Worm (Caenorhabditis elegans) whole organism, young adult: ENCODE results near the gene rfl-1.

Experiments used
- B0261.1 ChIP-seq: sonication (generic microtip); optimal IDR thresholded peaks from 2 replicates; lab custom pipeline; 2016; ENCODE audit warnings: mild to moderate bottlenecking, missing genetic modification characterization, moderate library complexity, missing compliant biosample characterization
- D2030.7 ChIP-seq: fragments of 200-800 bp; sonication (Bioruptor generic); IDR thresholded peaks from 2 replicates; pipeline ENCODE4 v1.3.6; 2022; ENCODE audit warnings: missing genetic modification reagents, missing genetic modification characterization, missing compliant biosample characterization
- F10E7.11 ChIP-seq: sonication (generic microtip); optimal IDR thresholded peaks from 2 replicates; lab custom pipeline; 2017; ENCODE audit warnings: mild to moderate bottlenecking, missing genetic modification characterization, moderate library complexity, missing compliant biosample characterization
- F23B12.7 ChIP-seq: sonication (generic microtip); optimal IDR thresholded peaks from 2 replicates; lab custom pipeline; 2017; ENCODE audit warnings: missing genetic modification characterization, mild to moderate bottlenecking, missing compliant biosample characterization, antibody characterized with exemption, moderate library complexity; ENCODE audit not compliant: insufficient read depth
- F39B2.1 ChIP-seq: fragments of 200-800 bp; sonication (Bioruptor generic); IDR thresholded peaks from 2 replicates; pipeline ENCODE4 v1.3.6; 2022; ENCODE audit warnings: missing genetic modification reagents, missing genetic modification characterization, missing compliant biosample characterization
- F55B11.4 ChIP-seq: sonication (generic microtip); optimal IDR thresholded peaks from 2 replicates; lab custom pipeline; 2016; ENCODE audit warnings: missing compliant biosample characterization, missing genetic modification characterization, borderline replicate concordance; ENCODE audit not compliant: insufficient read depth
- F57A8.1 ChIP-seq: fragments of 200-800 bp; sonication (Bioruptor generic); optimal IDR thresholded peaks from 2 replicates; lab custom pipeline; 2018; ENCODE audit warnings: mild to moderate bottlenecking, missing genetic modification characterization, moderate library complexity, missing compliant biosample characterization
- K11D2.4 ChIP-seq: fragments of 200-800 bp; sonication (Bioruptor generic); IDR thresholded peaks from 2 replicates; pipeline ENCODE4 v1.3.6; 2022; ENCODE audit warnings: missing genetic modification reagents, missing genetic modification characterization, missing compliant biosample characterization
- T26A5.8 ChIP-seq: sonication (generic microtip); optimal IDR thresholded peaks from 2 replicates; lab custom pipeline; 2016; ENCODE audit warnings: missing genetic modification characterization, missing compliant biosample characterization
- Y53G8AR.9 ChIP-seq: fragments of 200-800 bp; sonication (Bioruptor generic); conservative IDR thresholded peaks from 2 replicates; pipeline ENCODE4 v1.3.6; 2022; ENCODE audit warnings: missing genetic modification reagents, missing genetic modification characterization, missing compliant biosample characterization
- Y56A3A.18 ChIP-seq: fragments of 200-800 bp; sonication (Bioruptor generic); IDR thresholded peaks from 2 replicates; pipeline ENCODE4 v1.3.6; 2022; ENCODE audit warnings: missing genetic modification reagents, missing genetic modification characterization, missing compliant biosample characterization
- Y67H2A.10 ChIP-seq: fragments of 200-800 bp; sonication (Bioruptor generic); conservative IDR thresholded peaks from 2 replicates; pipeline ENCODE4 v1.3.6; 2022; ENCODE audit warnings: missing genetic modification reagents, missing genetic modification characterization, missing compliant biosample characterization
- atf-7 ChIP-seq: sonication (generic microtip); optimal IDR thresholded peaks from 2 replicates; lab custom pipeline; 2017; ENCODE audit warnings: mild to moderate bottlenecking, missing genetic modification characterization, missing compliant biosample characterization
- athp-1 ChIP-seq: sonication (generic microtip); optimal IDR thresholded peaks from 2 replicates; lab custom pipeline; 2017; ENCODE audit warnings: mild to moderate bottlenecking, missing genetic modification characterization, missing compliant biosample characterization
- attf-6 ChIP-seq: fragments of 200-800 bp; sonication (Bioruptor generic); IDR thresholded peaks from 2 replicates; pipeline ENCODE4 v1.3.6; 2022; ENCODE audit warnings: missing genetic modification reagents, missing genetic modification characterization, missing compliant biosample characterization
- bed-2 ChIP-seq: fragments of 200-800 bp; sonication (Bioruptor generic); IDR thresholded peaks from 2 replicates; pipeline ENCODE4 v1.3.6; 2022; ENCODE audit warnings: missing genetic modification reagents, missing genetic modification characterization, missing compliant biosample characterization
- ccch-3 ChIP-seq: fragments of 200-800 bp; sonication (Bioruptor generic); optimal IDR thresholded peaks from 2 replicates; lab custom pipeline; 2018; ENCODE audit warnings: mild to moderate bottlenecking, missing genetic modification characterization, missing compliant biosample characterization
- cebp-1 ChIP-seq, 2 experiments: fragments of 200-800 bp in 1 of 2; sonication (Bioruptor generic) in 1 of 2; sonication (generic microtip) in 1 of 2; IDR thresholded peaks in 1 of 2; optimal IDR thresholded peaks in 1 of 2; 2 replicates each; pipeline versions ENCODE4 v1.3.6 to Lab custom; 2017 to 2022; ENCODE audit warnings: missing compliant biosample characterization in 2 of 2, missing genetic modification characterization in 2 of 2, mild to moderate bottlenecking in 1 of 2, missing genetic modification reagents in 1 of 2, moderate library complexity in 1 of 2
- gei-17 ChIP-seq: fragments of 200-800 bp; sonication (Bioruptor generic); optimal IDR thresholded peaks from 2 replicates; lab custom pipeline; 2018; ENCODE audit warnings: mild to moderate bottlenecking, missing genetic modification characterization, missing compliant biosample characterization
- hlh-12 ChIP-seq: sonication (generic microtip); optimal IDR thresholded peaks from 2 replicates; lab custom pipeline; 2016; ENCODE audit warnings: missing genetic modification characterization, missing compliant biosample characterization
- hrde-1 ChIP-seq: sonication (generic microtip); optimal IDR thresholded peaks from 2 replicates; lab custom pipeline; 2016; ENCODE audit warnings: missing genetic modification characterization, mild to moderate bottlenecking, missing compliant biosample characterization, moderate library complexity, missing genotype, missing genetic modification reagents, borderline replicate concordance
- lag-1 ChIP-seq: fragments of 200-800 bp; sonication (Bioruptor generic); IDR thresholded peaks from 2 replicates; pipeline ENCODE4 v1.3.6; 2022; ENCODE audit warnings: missing genetic modification reagents, missing genetic modification characterization, missing compliant biosample characterization
- lin-26 ChIP-seq: fragments of 200-800 bp; sonication (Bioruptor generic); IDR thresholded peaks from 2 replicates; pipeline ENCODE4 v1.3.6; 2022; ENCODE audit warnings: missing genetic modification reagents, missing genetic modification characterization, missing compliant biosample characterization
- lsl-1 ChIP-seq: fragments of 200-800 bp; sonication (Bioruptor generic); optimal IDR thresholded peaks from 2 replicates; lab custom pipeline; 2018; ENCODE audit warnings: mild to moderate bottlenecking, missing genetic modification characterization, moderate library complexity, missing compliant biosample characterization
- lsy-27 ChIP-seq: sonication (generic microtip); optimal IDR thresholded peaks from 2 replicates; lab custom pipeline; 2017; ENCODE audit warnings: missing genetic modification characterization, mild to moderate bottlenecking, missing compliant biosample characterization, antibody characterized with exemption, missing genotype, borderline replicate concordance; ENCODE audit not compliant: insufficient read depth
- mel-28 ChIP-seq: sonication (generic microtip); optimal IDR thresholded peaks from 2 replicates; lab custom pipeline; 2016; ENCODE audit warnings: borderline replicate concordance, mild to moderate bottlenecking, missing genetic modification characterization, missing compliant biosample characterization
- nhr-179 ChIP-seq: sonication (generic microtip); optimal IDR thresholded peaks from 2 replicates; lab custom pipeline; 2016; ENCODE audit warnings: mild to moderate bottlenecking, missing genetic modification characterization, missing compliant biosample characterization
- nhr-27 ChIP-seq: fragments of 200-800 bp; sonication (Bioruptor generic); optimal IDR thresholded peaks from 2 replicates; lab custom pipeline; 2018; ENCODE audit warnings: mild to moderate bottlenecking, missing genetic modification characterization, moderate library complexity, missing compliant biosample characterization
- nhr-80 ChIP-seq: sonication (generic microtip); optimal IDR thresholded peaks from 2 replicates; lab custom pipeline; 2016; ENCODE audit warnings: missing genetic modification characterization, missing compliant biosample characterization
- nhr-90 ChIP-seq: sonication (generic microtip); optimal IDR thresholded peaks from 2 replicates; lab custom pipeline; 2016; ENCODE audit warnings: missing genotype, mild to moderate bottlenecking, missing genetic modification characterization, missing compliant biosample characterization
- repo-1 ChIP-seq: sonication (generic microtip); optimal IDR thresholded peaks from 2 replicates; lab custom pipeline; 2017; ENCODE audit warnings: mild to moderate bottlenecking, missing genetic modification characterization, missing compliant biosample characterization
- snpc-1.1 ChIP-seq: sonication (generic microtip); optimal IDR thresholded peaks from 2 replicates; lab custom pipeline; 2017; ENCODE audit warnings: missing genetic modification characterization, mild to moderate bottlenecking, missing compliant biosample characterization, antibody characterized with exemption, moderate library complexity, missing genotype, missing genetic modification reagents; ENCODE audit not compliant: insufficient read depth
- snpc-3.4 ChIP-seq: sonication (generic microtip); optimal IDR thresholded peaks from 2 replicates; lab custom pipeline; 2017; ENCODE audit warnings: missing genetic modification characterization, mild to moderate bottlenecking, missing compliant biosample characterization, antibody characterized with exemption, moderate library complexity, missing genotype, missing genetic modification reagents
- unc-130 ChIP-seq: sonication (generic microtip); optimal IDR thresholded peaks from 2 replicates; lab custom pipeline; 2016; ENCODE audit warnings: missing genetic modification reagents, missing genetic modification characterization, missing compliant biosample characterization
- unc-62 ChIP-seq: fragments of 150-350 bp; optimal IDR thresholded peaks from 2 replicates; lab custom pipeline; 2014; ENCODE audit warnings: missing biosample characterization, missing genetic modification reagents, missing genetic modification characterization
- xnd-1 ChIP-seq: sonication (generic microtip); optimal IDR thresholded peaks from 2 replicates; lab custom pipeline; 2016; ENCODE audit warnings: missing genotype, missing genetic modification reagents, missing genetic modification characterization, missing compliant biosample characterization
- zfh-2 ChIP-seq: fragments of 200-800 bp; sonication (Bioruptor generic); conservative IDR thresholded peaks from 2 replicates; pipeline ENCODE4 v1.3.6; 2022; ENCODE audit warnings: missing genetic modification reagents, missing genetic modification characterization, missing compliant biosample characterization
- zim-3 ChIP-seq: sonication (generic microtip); optimal IDR thresholded peaks from 2 replicates; lab custom pipeline; 2017; ENCODE audit warnings: mild to moderate bottlenecking, missing genetic modification characterization, moderate library complexity, missing compliant biosample characterization
- ztf-25 ChIP-seq: fragments of 200-800 bp; sonication (Bioruptor generic); IDR thresholded peaks from 2 replicates; pipeline ENCODE4 v1.3.6; 2022; ENCODE audit warnings: missing genetic modification reagents, missing genetic modification characterization, missing compliant biosample characterization
- ztf-6 ChIP-seq: fragments of 200-800 bp; sonication (Bioruptor generic); IDR thresholded peaks from 2 replicates; pipeline ENCODE4 v1.3.6; 2022; ENCODE audit warnings: missing genetic modification reagents, missing genetic modification characterization, missing compliant biosample characterization

The rfl-1 gene

ce11 chrIII:6992496-6992895 is 28.5 kb upstream of the rfl-1 start:
- TF ChIP-seq cebp-1 (GFP tag; IDR thresholded peaks at IDR 0.05; lab: Robert Waterston, UW) (no peak), cebp-1 (tag; optimal IDR thresholded peaks at IDR 0.05; lab: Kevin White, UChicago) (peak; percentile 52), lsl-1 (GFP tag; lab: Kevin White, UChicago) (no peak), T26A5.8 (tag; lab: Kevin White, UChicago) (no peak), lin-26 (GFP tag; lab: Robert Waterston, UW) (0 out of 2 replicates have a peak, but pooled peaks have one; percentile 41), nhr-80 (peak; percentile 27)

- TF ChIP-seq nhr-179 (tag; lab: Kevin White, UChicago) (no peak), lag-1 (GFP tag; lab: Robert Waterston, UW) (no peak), F10E7.11 (no peak), T26A5.8 (tag; lab: Kevin White, UChicago) (no peak), D2030.7 (GFP tag; lab: Robert Waterston, UW) (no peak), atf-7 (tag; lab: Kevin White, UChicago) (no peak), attf-6 (GFP tag; lab: Robert Waterston, UW) (no peak), snpc-1.1 (no peak), F23B12.7 (tag; lab: Kevin White, UChicago) (no peak), Y53G8AR.9 (GFP tag; lab: Robert Waterston, UW) (no peak), nhr-90 (tag; lab: Kevin White, UChicago) (no peak), xnd-1 (tag; lab: Kevin White, UChicago) (no peak), K11D2.4 (GFP tag; lab: Robert Waterston, UW) (no peak), unc-130 (GFP tag; lab: Kevin White, UChicago) (no peak), unc-62 (GFP tag; lab: Kevin White, UChicago) (no peak), nhr-27 (tag; lab: Kevin White, UChicago) (no peak), F57A8.1 (no peak), ztf-25 (GFP tag; lab: Robert Waterston, UW) (no peak), Y56A3A.18 (GFP tag; lab: Robert Waterston, UW) (no peak), bed-2 (GFP tag; lab: Robert Waterston, UW) (no peak)
These were observed 27.8 kb upstream of the rfl-1 start for ce11 chrIII:6993179-6993578.

DNA sequence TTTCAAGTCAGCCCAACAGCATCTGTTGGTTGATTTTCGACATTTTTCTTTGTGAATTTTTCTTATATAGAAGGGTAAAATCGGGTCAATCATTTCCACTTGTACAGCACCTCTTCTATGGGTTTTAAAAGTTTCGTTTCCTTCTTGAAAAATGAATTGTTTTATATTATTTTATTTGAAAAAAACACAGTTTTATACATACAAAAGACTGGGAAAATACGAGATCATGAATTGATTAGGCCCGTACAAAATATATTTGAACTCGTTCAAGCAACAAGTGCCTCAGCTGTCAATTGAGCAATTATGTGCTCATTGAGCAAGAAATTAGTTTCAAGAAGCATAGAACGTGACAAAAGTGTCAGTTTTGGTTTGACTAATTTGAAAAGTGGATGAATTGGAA is 18.9 kb upstream of the rfl-1 start:
- no peak for TF ChIP-seq mel-28
- no peak for TF ChIP-seq zim-3 (tag; lab: Kevin White, UChicago)
- no peak for TF ChIP-seq athp-1 (tag; lab: Kevin White, UChicago)
- TF ChIP-seq snpc-3.4 (tag; lab: Kevin White, UChicago): no peak
- no peak for TF ChIP-seq ccch-3 (GFP tag; lab: Kevin White, UChicago)
- TF ChIP-seq hlh-12 (tag; lab: Kevin White, UChicago): no peak
- no peak for TF ChIP-seq gei-17 (GFP tag; lab: Kevin White, UChicago)
- no peak for TF ChIP-seq Y67H2A.10 (GFP tag; lab: Robert Waterston, UW)
- no peak for TF ChIP-seq zfh-2 (GFP tag; lab: Robert Waterston, UW)

ce11 chrIII:7005350-7005749 is 15.7 kb upstream of the rfl-1 start, which contains the start of gene C06E8.5:
Gene C06E8.5 (minus strand): TSS chrIII:7005450.
- TF ChIP-seq F55B11.4 (tag; lab: Kevin White, UChicago): no peak
- TF ChIP-seq repo-1 (tag; lab: Kevin White, UChicago): no peak
- TF ChIP-seq B0261.1 (tag; lab: Kevin White, UChicago): no peak
- no peak for TF ChIP-seq F39B2.1
- TF ChIP-seq lsy-27 (tag; lab: Kevin White, UChicago): no peak
- TF ChIP-seq hrde-1 (tag; lab: Kevin White, UChicago): no peak
- TF ChIP-seq ztf-6 (GFP tag; lab: Robert Waterston, UW): no peak
- no peak for TF ChIP-seq lin-26 (GFP tag; lab: Robert Waterston, UW)
